ENCODE assay signal across 1 fruit fly cellular context in genomic region chr3L:3239033-3239752, dm6.
TF ChIP-seq lines count a peak whose summit lies in the region.

Gene CG17746, minus strand, starts transcription at chr3L:3239578.

TF ChIP-seq in whole organism, embryonic, 481 proteins besides CTCF, POLR2A, EP300 and RAD21 (continued from another document and continues in another):
- TF ChIP-seq pum (GFP tag; optimal IDR thresholded peaks at IDR 0.05; lab: Kevin White, UChicago) (peak; percentile 18), dmrt11E (tag; optimal IDR thresholded peaks at IDR 0.05; lab: Kevin White, UChicago) (no peak), CG17912 (GFP tag; optimal IDR thresholded peaks at IDR 0.05; lab: Kevin White, UChicago) (peak; percentile 69), CG1602 (GFP tag; optimal IDR thresholded peaks at IDR 0.05; lab: Kevin White, UChicago) (peak; percentile 11), YL-1 (GFP tag; optimal IDR thresholded peaks at IDR 0.05; lab: Kevin White, UChicago) (peak; percentile 78), CG7987 (GFP tag; optimal IDR thresholded peaks at IDR 0.05; lab: Kevin White, UChicago) (peak; percentile 58), salm (tag; optimal IDR thresholded peaks at IDR 0.05; lab: Kevin White, UChicago) (no peak), phol (tag; optimal IDR thresholded peaks at IDR 0.05; lab: Kevin White, UChicago) (peak; percentile 55), ci (GFP tag; IDR thresholded peaks at IDR 0.05; lab: Robert Waterston, UW) (peak; percentile 30; the same call in 2 of the 3 replicates), Ets65A (GFP tag; lab: Kevin White, UChicago) (peak; percentile 92), CG13287 (GFP tag; IDR thresholded peaks at IDR 0.05; lab: Robert Waterston, UW; ENCODE audit: partially characterized antibody) (peak; percentile 72), CG13894 (tag; optimal IDR thresholded peaks at IDR 0.05; lab: Kevin White, UChicago) (no peak), CG15011 (GFP tag; optimal IDR thresholded peaks at IDR 0.05; lab: Kevin White, UChicago) (no peak), CG3065 (GFP tag; optimal IDR thresholded peaks at IDR 0.05; lab: Kevin White, UChicago) (no peak), CG3847 (GFP tag; IDR thresholded peaks at IDR 0.05; lab: Robert Waterston, UW) (peak; percentile 91), CG8290 (GFP tag; optimal IDR thresholded peaks at IDR 0.05; lab: Kevin White, UChicago) (peak; percentile 46), CG8290 (tag; optimal IDR thresholded peaks at IDR 0.05; lab: Kevin White, UChicago) (no peak), tup (GFP tag; optimal IDR thresholded peaks at IDR 0.05; lab: Kevin White, UChicago) (no peak), D19A (tag; optimal IDR thresholded peaks at IDR 0.05; lab: Kevin White, UChicago) (no peak), CrebB (tag; optimal IDR thresholded peaks at IDR 0.05; lab: Kevin White, UChicago) (peak; percentile 15), Sox100B (GFP tag; optimal IDR thresholded peaks at IDR 0.05; lab: Kevin White, UChicago) (no peak), ken (GFP tag; IDR thresholded peaks at IDR 0.05; lab: Robert Waterston, UW) (peak; percentile 64; the same call in 2 of the 3 replicates), emc (GFP tag; optimal IDR thresholded peaks at IDR 0.05; lab: Kevin White, UChicago) (no peak), lbe (GFP tag; optimal IDR thresholded peaks at IDR 0.05; lab: Kevin White, UChicago) (no peak), HLH54F (GFP tag; optimal IDR thresholded peaks at IDR 0.05; lab: Kevin White, UChicago) (peak; percentile 32), CG30403 (GFP tag; optimal IDR thresholded peaks at IDR 0.05; lab: Kevin White, UChicago) (peak; percentile 60), pros (GFP tag; optimal IDR thresholded peaks at IDR 0.05; lab: Kevin White, UChicago) (no peak), CG12155 (GFP tag; optimal IDR thresholded peaks at IDR 0.05; lab: Kevin White, UChicago) (peak; percentile 42), CG10267 (tag; optimal IDR thresholded peaks at IDR 0.05; lab: Kevin White, UChicago) (peak; percentile 98), Sox102F (GFP tag; optimal IDR thresholded peaks at IDR 0.05; lab: Kevin White, UChicago) (no peak), CG9876 (GFP tag; optimal IDR thresholded peaks at IDR 0.05; lab: Kevin White, UChicago) (peak; percentile 47), dmrt99B (tag; optimal IDR thresholded peaks at IDR 0.05; lab: Kevin White, UChicago) (no peak), CG7928 (GFP tag; optimal IDR thresholded peaks at IDR 0.05; lab: Kevin White, UChicago) (peak; percentile 41), Six4 (GFP tag; optimal IDR thresholded peaks at IDR 0.05; lab: Kevin White, UChicago) (no peak), CG13624 (GFP tag; optimal IDR thresholded peaks at IDR 0.05; lab: Kevin White, UChicago) (peak; percentile 77), ato (GFP tag; IDR thresholded peaks at IDR 0.05; lab: Robert Waterston, UW; ENCODE audit: partially characterized antibody) (peak; percentile 50; the same call in 1 of the 2 replicates), Dip3 (GFP tag; optimal IDR thresholded peaks at IDR 0.05; lab: Kevin White, UChicago) (peak; percentile 50), CG7786 (GFP tag; optimal IDR thresholded peaks at IDR 0.05; lab: Kevin White, UChicago) (peak; percentile 27), chm (GFP tag; IDR thresholded peaks at IDR 0.05; lab: Robert Waterston, UW) (no peak), BtbVII (GFP tag; optimal IDR thresholded peaks at IDR 0.05; lab: Kevin White, UChicago) (peak; percentile 0), Med (GFP tag; lab: Kevin White, UChicago) (peak; percentile 92), CG4328 (GFP tag; optimal IDR thresholded peaks at IDR 0.05; lab: Kevin White, UChicago) (no peak), CG7963 (GFP tag; IDR thresholded peaks at IDR 0.05; lab: Robert Waterston, UW; ENCODE audit: partially characterized antibody) (no peak), tna (GFP tag; IDR thresholded peaks at IDR 0.05; lab: Robert Waterston, UW; ENCODE audit: partially characterized antibody) (no peak), CG14860 (GFP tag; IDR thresholded peaks at IDR 0.05; lab: Robert Waterston, UW; ENCODE audit: partially characterized antibody) (peak; percentile 41; the same call in 1 of the 3 replicates), Dek (tag; optimal IDR thresholded peaks at IDR 0.05; lab: Kevin White, UChicago) (peak; percentile 54), CG13123 (GFP tag; optimal IDR thresholded peaks at IDR 0.05; lab: Kevin White, UChicago) (peak; percentile 39), Ptx1 (GFP tag; IDR thresholded peaks at IDR 0.05; lab: Robert Waterston, UW) (no peak), nmo (GFP tag; optimal IDR thresholded peaks at IDR 0.05; lab: Kevin White, UChicago) (peak; percentile 43), GATAe (GFP tag; conservative IDR thresholded peaks at IDR 0.05; lab: Robert Waterston, UW) (no peak), CG31224 (GFP tag; IDR thresholded peaks at IDR 0.05; lab: Robert Waterston, UW) (no peak), caup (GFP tag; optimal IDR thresholded peaks at IDR 0.05; lab: Kevin White, UChicago; ENCODE audit: severe bottlenecking) (peak; percentile 18), tx (GFP tag; optimal IDR thresholded peaks at IDR 0.05; lab: Kevin White, UChicago) (peak; percentile 48), CG16813 (GFP tag; IDR thresholded peaks at IDR 0.05; lab: Robert Waterston, UW; ENCODE audit: partially characterized antibody) (peak; percentile 60; the same call in 2 of the 3 replicates), Doc2 (GFP tag; IDR thresholded peaks at IDR 0.05; lab: Robert Waterston, UW) (no peak), Mes4 (GFP tag; optimal IDR thresholded peaks at IDR 0.05; lab: Kevin White, UChicago) (peak; percentile 5), CG18619 (GFP tag; optimal IDR thresholded peaks at IDR 0.05; lab: Kevin White, UChicago) (no peak), CG1647 (GFP tag; optimal IDR thresholded peaks at IDR 0.05; lab: Kevin White, UChicago) (peak; percentile 15), CG17612 (GFP tag; IDR thresholded peaks at IDR 0.05; lab: Robert Waterston, UW) (no peak), sqz (GFP tag; optimal IDR thresholded peaks at IDR 0.05; lab: Kevin White, UChicago) (peak; percentile 81), chif (GFP tag; optimal IDR thresholded peaks at IDR 0.05; lab: Kevin White, UChicago) (peak in 1 of 2 experiments; percentile 29), TFAM (GFP tag; optimal IDR thresholded peaks at IDR 0.05; lab: Kevin White, UChicago) (no peak), Meics (GFP tag; optimal IDR thresholded peaks at IDR 0.05; lab: Kevin White, UChicago) (no peak), CG10654 (GFP tag; optimal IDR thresholded peaks at IDR 0.05; lab: Kevin White, UChicago) (peak; percentile 47), CG17568 (GFP tag; optimal IDR thresholded peaks at IDR 0.05; lab: Kevin White, UChicago) (no peak), jumu (GFP tag; optimal IDR thresholded peaks at IDR 0.05; lab: Kevin White, UChicago) (peak; percentile 33), Optix (GFP tag; IDR thresholded peaks at IDR 0.05; lab: Robert Waterston, UW) (no peak), p53 (GFP tag; optimal IDR thresholded peaks at IDR 0.05; lab: Kevin White, UChicago) (peak; percentile 59), trh (GFP tag; optimal IDR thresholded peaks at IDR 0.05; lab: Kevin White, UChicago) (no peak), CG11085 (GFP tag; IDR thresholded peaks at IDR 0.05; lab: Robert Waterston, UW) (no peak), CG10366 (GFP tag; IDR thresholded peaks at IDR 0.05; lab: Robert Waterston, UW) (no peak), Dref (GFP tag; IDR thresholded peaks at IDR 0.05; lab: Robert Waterston, UW) (peak; percentile 45; the same call in 1 of the 2 replicates), bsh (GFP tag; optimal IDR thresholded peaks at IDR 0.05; lab: Kevin White, UChicago) (no peak), CG17361 (GFP tag; IDR thresholded peaks at IDR 0.05; lab: Robert Waterston, UW) (no peak; the same call in 2 of the 3 replicates), Trl (optimal IDR thresholded peaks at IDR 0.05; lab: Kevin White, UChicago) (peak in 1 of 2 experiments; percentile 10), Trl (GFP tag; optimal IDR thresholded peaks at IDR 0.05; lab: Kevin White, UChicago) (peak; percentile 38), chinmo (GFP tag; IDR thresholded peaks at IDR 0.05; lab: Robert Waterston, UW; ENCODE audit: partially characterized antibody) (0 out of 4 replicates have a peak, but pooled peaks have one; percentile 54), CG6254 (GFP tag; optimal IDR thresholded peaks at IDR 0.05; lab: Kevin White, UChicago) (no peak), Chrac-16 (GFP tag; optimal IDR thresholded peaks at IDR 0.05; lab: Kevin White, UChicago) (peak; percentile 28), CG17359 (tag; optimal IDR thresholded peaks at IDR 0.05; lab: Kevin White, UChicago) (peak; percentile 21), luna (GFP tag; optimal IDR thresholded peaks at IDR 0.05; lab: Kevin White, UChicago) (no peak), ttk (GFP tag; IDR thresholded peaks at IDR 0.05; lab: Robert Waterston, UW) (no peak), vfl (GFP tag; optimal IDR thresholded peaks at IDR 0.05; lab: Kevin White, UChicago) (peak; percentile 59), fd96Cb (tag; optimal IDR thresholded peaks at IDR 0.05; lab: Kevin White, UChicago) (no peak), CG14710 (tag; optimal IDR thresholded peaks at IDR 0.05; lab: Kevin White, UChicago) (peak; percentile 72), Oli (tag; optimal IDR thresholded peaks at IDR 0.05; lab: Kevin White, UChicago) (no peak), CG16779 (GFP tag; IDR thresholded peaks at IDR 0.05; lab: Robert Waterston, UW) (no peak), CG15479 (GFP tag; optimal IDR thresholded peaks at IDR 0.05; lab: Kevin White, UChicago) (no peak), B-H1 (GFP tag; IDR thresholded peaks at IDR 0.05; lab: Robert Waterston, UW) (no peak), Max (GFP tag; optimal IDR thresholded peaks at IDR 0.05; lab: Kevin White, UChicago) (peak; percentile 41), CG6854 (GFP tag; optimal IDR thresholded peaks at IDR 0.05; lab: Kevin White, UChicago) (no peak), H2.0 (GFP tag; IDR thresholded peaks at IDR 0.05; lab: Robert Waterston, UW) (0 out of 2 replicates have a peak, but pooled peaks have one; percentile 9), pzg (GFP tag; optimal IDR thresholded peaks at IDR 0.05; lab: Kevin White, UChicago) (peak; percentile 99), dm (GFP tag; optimal IDR thresholded peaks at IDR 0.05; lab: Kevin White, UChicago) (peak; percentile 63), Blimp-1 (GFP tag; optimal IDR thresholded peaks at IDR 0.05; lab: Kevin White, UChicago) (no peak), org-1 (GFP tag; optimal IDR thresholded peaks at IDR 0.05; lab: Kevin White, UChicago) (no peak), CG3281 (GFP tag; optimal IDR thresholded peaks at IDR 0.05; lab: Kevin White, UChicago) (peak; percentile 8), kni (GFP tag; optimal IDR thresholded peaks at IDR 0.05; lab: Kevin White, UChicago) (no peak), Hr39 (optimal IDR thresholded peaks at IDR 0.05; lab: Kevin White, UChicago) (no peak), kay (GFP tag; optimal IDR thresholded peaks at IDR 0.05; lab: Kevin White, UChicago) (peak; percentile 43), her (GFP tag; optimal IDR thresholded peaks at IDR 0.05; lab: Kevin White, UChicago) (peak; percentile 53), psq (GFP tag; optimal IDR thresholded peaks at IDR 0.05; lab: Kevin White, UChicago) (peak; percentile 9), CG1024 (GFP tag; IDR thresholded peaks at IDR 0.05; lab: Robert Waterston, UW) (no peak), CG4360 (GFP tag; IDR thresholded peaks at IDR 0.05; lab: Robert Waterston, UW) (no peak), CG31365 (tag; optimal IDR thresholded peaks at IDR 0.05; lab: Kevin White, UChicago) (peak; percentile 35), inv (GFP tag; IDR thresholded peaks at IDR 0.05; lab: Robert Waterston, UW; ENCODE audit: partially characterized antibody) (no peak), unpg (GFP tag; optimal IDR thresholded peaks at IDR 0.05; lab: Kevin White, UChicago) (no peak), gfzf (GFP tag; optimal IDR thresholded peaks at IDR 0.05; lab: Kevin White, UChicago) (peak; percentile 99), CG2712 (tag; optimal IDR thresholded peaks at IDR 0.05; lab: Kevin White, UChicago) (peak; percentile 56), Dfd (GFP tag; optimal IDR thresholded peaks at IDR 0.05; lab: Kevin White, UChicago) (no peak), lilli (GFP tag; optimal IDR thresholded peaks at IDR 0.05; lab: Kevin White, UChicago) (peak; percentile 62), Dll (GFP tag; IDR thresholded peaks at IDR 0.05; lab: Robert Waterston, UW; ENCODE audit: partially characterized antibody) (peak; percentile 57; the same call in 3 of the 4 replicates), E2f1 (GFP tag; IDR thresholded peaks at IDR 0.05; lab: Robert Waterston, UW) (0 out of 2 replicates have a peak, but pooled peaks have one; percentile 15), Adf1 (GFP tag; IDR thresholded peaks at IDR 0.05; lab: Robert Waterston, UW) (no peak), esg (GFP tag; conservative IDR thresholded peaks at IDR 0.05; lab: Robert Waterston, UW) (no peak), sc (optimal IDR thresholded peaks at IDR 0.05; lab: Kevin White, UChicago) (no peak), sc (GFP tag; optimal IDR thresholded peaks at IDR 0.05; lab: Kevin White, UChicago) (no peak), HHEX (GFP tag; optimal IDR thresholded peaks at IDR 0.05; lab: Kevin White, UChicago) (no peak), zfh2 (GFP tag; optimal IDR thresholded peaks at IDR 0.05; lab: Kevin White, UChicago) (peak; percentile 54), CG14441 (GFP tag; IDR thresholded peaks at IDR 0.05; lab: Robert Waterston, UW) (no peak), MTF-1 (GFP tag; optimal IDR thresholded peaks at IDR 0.05; lab: Kevin White, UChicago; ENCODE audit: borderline replicate concordance) (no peak), Hr3 (GFP tag; optimal IDR thresholded peaks at IDR 0.05; lab: Kevin White, UChicago) (peak; percentile 41), ERR (GFP tag; optimal IDR thresholded peaks at IDR 0.05; lab: Kevin White, UChicago) (peak; percentile 50), sisA (GFP tag; IDR thresholded peaks at IDR 0.05; lab: Robert Waterston, UW) (peak; percentile 26; the same call in 1 of the 2 replicates), hkb (optimal IDR thresholded peaks at IDR 0.05; lab: Kevin White, UChicago) (peak; percentile 84), hkb (GFP tag; IDR thresholded peaks at IDR 0.05; lab: Robert Waterston, UW) (no peak), CG13775 (GFP tag; optimal IDR thresholded peaks at IDR 0.05; lab: Kevin White, UChicago) (peak; percentile 6), CG12391 (tag; optimal IDR thresholded peaks at IDR 0.05; lab: Kevin White, UChicago) (peak; percentile 32), insv (GFP tag; optimal IDR thresholded peaks at IDR 0.05; lab: Kevin White, UChicago) (no peak), Awh (GFP tag; IDR thresholded peaks at IDR 0.05; lab: Robert Waterston, UW) (no peak), Opbp (GFP tag; IDR thresholded peaks at IDR 0.05; lab: Robert Waterston, UW; ENCODE audit: partially characterized antibody) (peak; percentile 80), CG15269 (tag; optimal IDR thresholded peaks at IDR 0.05; lab: Kevin White, UChicago) (no peak)
